Fruit fly (Drosophila melanogaster): ENCODE data around the gene fbp.

Gene fbp

dm6 chr2L:19791321-19792281 lies 27.7 kb upstream of the fbp start, which contains the start of the genes CdGAPr and CG10466 (continued):
- TF ChIP-seq CG30431 (GFP tag; optimal IDR thresholded peaks at IDR 0.05) (no peak), Fer2 (tag; optimal IDR thresholded peaks at IDR 0.05) (no peak), CG18619 (GFP tag; optimal IDR thresholded peaks at IDR 0.05) (no peak), CG14014 (GFP tag; IDR thresholded peaks at IDR 0.05) (no peak), gro (GFP tag; optimal IDR thresholded peaks at IDR 0.05) (peak; percentile 51), Stat92E (GFP tag; optimal IDR thresholded peaks at IDR 0.05) (peak in 1 of 3 experiments; percentile 81), CG4328 (GFP tag; optimal IDR thresholded peaks at IDR 0.05) (no peak), H15 (GFP tag; IDR thresholded peaks at IDR 0.05) (no peak), CG10565 (GFP tag; optimal IDR thresholded peaks at IDR 0.05) (no peak), Spps (tag; optimal IDR thresholded peaks at IDR 0.05) (no peak), bsh (GFP tag; optimal IDR thresholded peaks at IDR 0.05) (peak in 1 of 2 experiments; percentile 1), wor (GFP tag; IDR thresholded peaks at IDR 0.05) (no peak), Fer1 (GFP tag; optimal IDR thresholded peaks at IDR 0.05) (no peak), CTCF (GFP tag; optimal IDR thresholded peaks at IDR 0.05) (no peak), CG16813 (GFP tag; IDR thresholded peaks at IDR 0.05; ENCODE audit: partially characterized antibody) (0 out of 3 replicates have a peak, but pooled peaks have one; percentile 16), CG6175 (GFP tag; IDR thresholded peaks at IDR 0.05) (0 out of 3 replicates have a peak, but pooled peaks have one; percentile 11), bbx (GFP tag; IDR thresholded peaks at IDR 0.05; ENCODE audit: partially characterized antibody) (peak; percentile 36), YL-1 (GFP tag; optimal IDR thresholded peaks at IDR 0.05) (peak; percentile 66), CG12299 (tag; optimal IDR thresholded peaks at IDR 0.05) (peak; percentile 52), chif (GFP tag; optimal IDR thresholded peaks at IDR 0.05) (no peak), CG16815 (GFP tag; optimal IDR thresholded peaks at IDR 0.05) (no peak), Side (GFP tag; optimal IDR thresholded peaks at IDR 0.05) (no peak), sob (GFP tag; IDR thresholded peaks at IDR 0.05) (0 out of 2 replicates have a peak, but pooled peaks have one; percentile 25), Bdp1 (GFP tag; optimal IDR thresholded peaks at IDR 0.05) (no peak), CG13624 (GFP tag; optimal IDR thresholded peaks at IDR 0.05) (no peak), pzg (GFP tag; optimal IDR thresholded peaks at IDR 0.05) (peak; percentile 86), CG15479 (GFP tag; optimal IDR thresholded peaks at IDR 0.05) (no peak), lmd (GFP tag; IDR thresholded peaks at IDR 0.05) (no peak), CG13296 (GFP tag; optimal IDR thresholded peaks at IDR 0.05) (no peak), gcm2 (GFP tag; optimal IDR thresholded peaks at IDR 0.05) (no peak), tna (GFP tag; IDR thresholded peaks at IDR 0.05; ENCODE audit: partially characterized antibody) (peak; percentile 27; the same call in 1 of the 2 replicates), oc (tag; optimal IDR thresholded peaks at IDR 0.05) (peak; percentile 8), gfzf (GFP tag; optimal IDR thresholded peaks at IDR 0.05) (peak; percentile 97), Abd-B (GFP tag; optimal IDR thresholded peaks at IDR 0.05) (peak; percentile 69), CG33213 (GFP tag; optimal IDR thresholded peaks at IDR 0.05) (peak; percentile 63), da (GFP tag; optimal IDR thresholded peaks at IDR 0.05) (no peak), sr (GFP tag; IDR thresholded peaks at IDR 0.05) (no peak), tio (GFP tag; optimal IDR thresholded peaks at IDR 0.05) (no peak), CG2116 (GFP tag; optimal IDR thresholded peaks at IDR 0.05) (peak; percentile 52), CG8924 (tag; optimal IDR thresholded peaks at IDR 0.05) (peak; percentile 76), CG11085 (GFP tag; IDR thresholded peaks at IDR 0.05) (no peak), Ets65A (GFP tag) (peak; percentile 80), pfk (GFP tag; optimal IDR thresholded peaks at IDR 0.05) (no peak), slp2 (GFP tag; optimal IDR thresholded peaks at IDR 0.05) (no peak), dimm (GFP tag; IDR thresholded peaks at IDR 0.05) (no peak), ab (GFP tag; optimal IDR thresholded peaks at IDR 0.05) (no peak), CG10462 (GFP tag; optimal IDR thresholded peaks at IDR 0.05) (no peak), BtbVII (GFP tag; optimal IDR thresholded peaks at IDR 0.05) (peak; percentile 39), CG10366 (GFP tag; IDR thresholded peaks at IDR 0.05) (no peak)
